Fruit fly (Drosophila melanogaster) whole organism, larva: ENCODE results near the gene Smr.
A peak's percentile ranks its signal among the peaks of the same experiment; 100 is the strongest.

Experiments used
- noc ChIP-seq: fragments of 200-800 bp; sonication (Bioruptor generic); optimal IDR thresholded peaks from 3 replicates; lab custom pipeline; 2019; ENCODE audit warnings: missing biosample characterization, mild to moderate bottlenecking, missing genetic modification characterization, moderate library complexity

Smr gene

dm6 chrX:12737735-12738390 lies 4.6 kb downstream of the Smr start:
- peak; percentile 79 for TF ChIP-seq noc (tag; lab: Kevin White, UChicago)

- peak; percentile 49 for TF ChIP-seq noc (tag; lab: Kevin White, UChicago)
Measured at dm6 chrX:12737057-12737734, 5.2 kb downstream of the Smr start.

dm6 chrX:12735478-12736428 lies 6.7 kb downstream of the Smr start:
- TF ChIP-seq noc (tag; lab: Kevin White, UChicago): peak; percentile 97

- TF ChIP-seq noc (tag; lab: Kevin White, UChicago): peak; percentile 96
Measured at dm6 chrX:12734710-12735462, 7.5 kb downstream of the Smr start.

- no peak for TF ChIP-seq noc (tag; lab: Kevin White, UChicago)
Measured at dm6 chrX:12734354-12734709, 8.1 kb downstream of the Smr start.

dm6 chrX:12733770-12734189 lies 8.6 kb downstream of the Smr start:
- no peak for TF ChIP-seq noc (tag; lab: Kevin White, UChicago)

- TF ChIP-seq noc (tag; lab: Kevin White, UChicago): no peak
Measured at dm6 chrX:12732486-12732885, 9.9 kb downstream of the Smr start.

- no peak for TF ChIP-seq noc (tag; lab: Kevin White, UChicago)
Measured at dm6 chrX:12731077-12731476, 11.3 kb downstream of the Smr start.

dm6 chrX:12727642-12728228 lies 14.7 kb downstream of the Smr start:
- no peak for TF ChIP-seq noc (tag; lab: Kevin White, UChicago)

dm6 chrX:12725187-12725919 lies 17.1 kb downstream of the Smr start:
- no peak for TF ChIP-seq noc (tag; lab: Kevin White, UChicago)

- TF ChIP-seq noc (tag; lab: Kevin White, UChicago): no peak
Measured at dm6 chrX:12724287-12725186, 17.9 kb downstream of the Smr start.

dm6 chrX:12723332-12723731 lies 19.1 kb downstream of the Smr start:
- TF ChIP-seq noc (tag; lab: Kevin White, UChicago): peak; percentile 63

dm6 chrX:12722009-12722408 lies 20.4 kb downstream of the Smr start:
- no peak for TF ChIP-seq noc (tag; lab: Kevin White, UChicago)
